Fruit fly (Drosophila melanogaster) whole organism, embryonic: ENCODE results near the gene CG13829.

Experiments used
- B-H2 ChIP-seq: fragments of 200-800 bp; sonication (Bioruptor generic); optimal IDR thresholded peaks from 2 replicates; lab custom pipeline; 2018; ENCODE audit warnings: missing biosample characterization, mild to moderate bottlenecking, missing genetic modification characterization
- CG10209 ChIP-seq: fragments of 200-800 bp; sonication (Bioruptor generic); optimal IDR thresholded peaks from 3 replicates; lab custom pipeline; 2017; ENCODE audit warnings: missing biosample characterization, mild to moderate bottlenecking, missing genetic modification characterization, missing genetic modification reagents
- CG1024 ChIP-seq: fragments of 200-800 bp; sonication (Bioruptor generic); IDR thresholded peaks from 2 replicates; pipeline ENCODE4 v1.3.6; 2022; ENCODE audit warnings: missing biosample characterization, missing genetic modification characterization
- CG10321 ChIP-seq: fragments of 200-800 bp; sonication (Bioruptor generic); IDR thresholded peaks from 2 replicates; pipeline ENCODE4 v1.3.6; 2022; ENCODE audit warnings: missing biosample characterization, missing genetic modification characterization
- CG11723 ChIP-seq: fragments of 200-800 bp; sonication (Bioruptor generic); optimal IDR thresholded peaks from 2 replicates; lab custom pipeline; 2017; ENCODE audit warnings: missing biosample characterization, mild to moderate bottlenecking, missing genetic modification characterization
- CG12219 ChIP-seq: fragments of 200-800 bp; sonication (Bioruptor generic); optimal IDR thresholded peaks from 3 replicates; lab custom pipeline; 2018; ENCODE audit warnings: missing biosample characterization, mild to moderate bottlenecking, missing genetic modification characterization
- CG15601 ChIP-seq: fragments of 200-800 bp; sonication (Bioruptor generic); optimal IDR thresholded peaks from 3 replicates; lab custom pipeline; 2019; ENCODE audit warnings: missing biosample characterization, mild to moderate bottlenecking, missing genetic modification characterization, moderate library complexity
- CG1602 ChIP-seq: fragments of 200-800 bp; sonication (Bioruptor generic); optimal IDR thresholded peaks from 3 replicates; lab custom pipeline; 2016; ENCODE audit warnings: missing biosample characterization, missing genetic modification characterization
- CG16815 ChIP-seq: fragments of 200-800 bp; sonication (Bioruptor generic); optimal IDR thresholded peaks from 3 replicates; lab custom pipeline; 2017; ENCODE audit warnings: missing biosample characterization, mild to moderate bottlenecking, missing genetic modification characterization
- CG17359 ChIP-seq: fragments of 200-800 bp; sonication (Bioruptor generic); optimal IDR thresholded peaks from 3 replicates; lab custom pipeline; 2018; ENCODE audit warnings: missing biosample characterization, mild to moderate bottlenecking, missing genetic modification characterization, moderate library complexity
- CG18011 ChIP-seq: fragments of 200-800 bp; sonication (Bioruptor generic); optimal IDR thresholded peaks from 2 replicates; lab custom pipeline; 2017; ENCODE audit warnings: missing biosample characterization, missing genetic modification characterization, mild to moderate bottlenecking, moderate library complexity, missing genotype
- CG18599 ChIP-seq: fragments of 200-800 bp; sonication (Bioruptor generic); optimal IDR thresholded peaks from 3 replicates; lab custom pipeline; 2017; ENCODE audit warnings: missing biosample characterization, missing genetic modification characterization, mild to moderate bottlenecking, moderate library complexity, missing genetic modification reagents
- CG18764 ChIP-seq: fragments of 200-800 bp; sonication (Bioruptor generic); optimal IDR thresholded peaks from 3 replicates; lab custom pipeline; 2016; ENCODE audit warnings: missing biosample characterization, missing genetic modification characterization
- CG3407 ChIP-seq: fragments of 200-800 bp; sonication (Bioruptor generic); optimal IDR thresholded peaks from 2 replicates; lab custom pipeline; 2018; ENCODE audit warnings: missing biosample characterization, mild to moderate bottlenecking, missing genetic modification characterization
- CG4730 ChIP-seq: fragments of 200-800 bp; sonication (Bioruptor generic); IDR thresholded peaks from 2 replicates; pipeline ENCODE4 v1.3.6; 2022; ENCODE audit warnings: missing biosample characterization, missing genetic modification characterization
- CG5245 ChIP-seq: fragments of 200-800 bp; sonication (Bioruptor generic); optimal IDR thresholded peaks from 3 replicates; lab custom pipeline; 2016; ENCODE audit warnings: missing biosample characterization, missing genetic modification characterization
- CG7357 ChIP-seq: fragments of 200-800 bp; sonication (Bioruptor generic); IDR thresholded peaks from 3 replicates; pipeline ENCODE4 v1.3.6; 2022; ENCODE audit warnings: missing biosample characterization, missing genetic modification characterization
- CG7963 ChIP-seq: fragments of 200-800 bp; sonication (Bioruptor generic); IDR thresholded peaks from 3 replicates; pipeline ENCODE4 v1.3.6; 2022; ENCODE audit warnings: missing biosample characterization, missing genetic modification characterization; ENCODE audit not compliant: partially characterized antibody
- CTCF ChIP-seq: fragments of 200-800 bp; sonication (Bioruptor generic); optimal IDR thresholded peaks from 2 replicates; lab custom pipeline; 2017; ENCODE audit warnings: missing biosample characterization, mild to moderate bottlenecking, missing genetic modification characterization, moderate library complexity
- Doc3 ChIP-seq: fragments of 200-800 bp; sonication (Bioruptor generic); IDR thresholded peaks from 3 replicates; pipeline ENCODE4 v1.3.6; 2022; ENCODE audit warnings: missing biosample characterization, missing genetic modification characterization; ENCODE audit not compliant: partially characterized antibody
- Dp ChIP-seq: fragments of 200-800 bp; sonication (Bioruptor generic); optimal IDR thresholded peaks from 2 replicates; lab custom pipeline; 2018; ENCODE audit warnings: missing biosample characterization, mild to moderate bottlenecking, missing genetic modification characterization, moderate library complexity
- Ets65A ChIP-seq: fragments of 200-800 bp; sonication (Bioruptor generic); peaks from one replicate; lab custom pipeline; 2016; ENCODE audit warnings: missing biosample characterization, missing genetic modification characterization
- Fer1 ChIP-seq: fragments of 200-800 bp; sonication (Bioruptor generic); optimal IDR thresholded peaks from 2 replicates; lab custom pipeline; 2017; ENCODE audit warnings: missing biosample characterization, mild to moderate bottlenecking, missing genetic modification characterization
- MESR4 ChIP-seq: fragments of 200-800 bp; sonication (Bioruptor generic); optimal IDR thresholded peaks from 2 replicates; lab custom pipeline; 2018; ENCODE audit warnings: missing biosample characterization, mild to moderate bottlenecking, missing genetic modification characterization, moderate library complexity
- Mad ChIP-seq: fragments of 200-800 bp; sonication (Bioruptor generic); optimal IDR thresholded peaks from 2 replicates; lab custom pipeline; 2016; ENCODE audit warnings: missing biosample characterization, missing genetic modification characterization
- Meics ChIP-seq: fragments of 200-800 bp; sonication (Bioruptor generic); optimal IDR thresholded peaks from 2 replicates; lab custom pipeline; 2017; ENCODE audit warnings: missing biosample characterization, mild to moderate bottlenecking, missing genetic modification characterization
- Neu2 ChIP-seq: fragments of 200-800 bp; sonication (Bioruptor generic); optimal IDR thresholded peaks from 3 replicates; lab custom pipeline; 2016; ENCODE audit warnings: missing biosample characterization, missing genetic modification characterization, borderline replicate concordance
- Nf-YC ChIP-seq: fragments of 200-800 bp; optimal IDR thresholded peaks from 3 replicates; lab custom pipeline; 2019; ENCODE audit warnings: missing biosample characterization, mild to moderate bottlenecking, missing genetic modification characterization, moderate library complexity
- Ravus ChIP-seq: fragments of 200-800 bp; sonication (Bioruptor generic); IDR thresholded peaks from 2 replicates; pipeline ENCODE4 v1.3.6; 2022; ENCODE audit warnings: missing biosample characterization, missing genetic modification characterization
- Rx ChIP-seq: fragments of 200-800 bp; sonication (Bioruptor generic); IDR thresholded peaks from 2 replicates; pipeline ENCODE4 v1.3.6; 2022; ENCODE audit warnings: missing biosample characterization, missing genetic modification characterization
- Sox100B ChIP-seq: fragments of 200-800 bp; sonication (Bioruptor generic); optimal IDR thresholded peaks from 3 replicates; lab custom pipeline; 2018; ENCODE audit warnings: missing biosample characterization, mild to moderate bottlenecking, missing genetic modification characterization
- Spps ChIP-seq: fragments of 200-800 bp; sonication (Bioruptor generic); optimal IDR thresholded peaks from 2 replicates; lab custom pipeline; 2018; ENCODE audit warnings: missing biosample characterization, mild to moderate bottlenecking, missing genetic modification characterization
- Stat92E ChIP-seq, 3 experiments: fragments of >200 bp in 2 of 3; fragments of 200-800 bp in 1 of 3; sonication (Bioruptor generic) in 1 of 3; optimal IDR thresholded peaks; 2 replicates each; lab custom pipeline; 2017 to 2019; ENCODE audit warnings: missing biosample characterization in 3 of 3, missing genetic modification characterization in 3 of 3, mild to moderate bottlenecking in 1 of 3, moderate library complexity in 1 of 3
- Trl ChIP-seq, 3 experiments: fragments of >200 bp in 2 of 3; fragments of 200-800 bp in 1 of 3; sonication (Bioruptor generic) in 1 of 3; optimal IDR thresholded peaks; 2 replicates in 1 of 3; 3 replicates in 2 of 3; lab custom pipeline; 2016 to 2017; ENCODE audit warnings: missing biosample characterization in 1 of 3, missing genetic modification characterization in 1 of 3
- Xrp1 ChIP-seq: fragments of 200-800 bp; sonication (Bioruptor generic); IDR thresholded peaks from 2 replicates; pipeline ENCODE4 v1.3.6; 2022; ENCODE audit warnings: missing biosample characterization, missing genetic modification characterization
- amos ChIP-seq: fragments of 200-800 bp; sonication (Bioruptor generic); IDR thresholded peaks from 2 replicates; pipeline ENCODE4 v1.3.6; 2022; ENCODE audit warnings: missing biosample characterization, missing genetic modification characterization; ENCODE audit not compliant: partially characterized antibody
- ash1 ChIP-seq: fragments of 200-800 bp; sonication (Bioruptor generic); optimal IDR thresholded peaks from 2 replicates; lab custom pipeline; 2018; ENCODE audit warnings: missing biosample characterization, mild to moderate bottlenecking, missing genetic modification characterization
- ato ChIP-seq: fragments of 200-800 bp; sonication (Bioruptor generic); IDR thresholded peaks from 2 replicates; pipeline ENCODE4 v1.3.6; 2022; ENCODE audit warnings: missing biosample characterization, missing genetic modification characterization; ENCODE audit not compliant: partially characterized antibody
- bcd ChIP-seq: fragments of 200-800 bp; sonication (Bioruptor generic); optimal IDR thresholded peaks from 2 replicates; lab custom pipeline; 2017; ENCODE audit warnings: missing biosample characterization, mild to moderate bottlenecking, missing genetic modification characterization
- cad ChIP-seq: fragments of >200 bp; optimal IDR thresholded peaks from 2 replicates; lab custom pipeline; 2017; ENCODE audit warnings: missing biosample characterization, missing genetic modification characterization
- cg ChIP-seq: fragments of 200-800 bp; sonication (Bioruptor generic); optimal IDR thresholded peaks from 3 replicates; lab custom pipeline; 2019; ENCODE audit warnings: missing biosample characterization, mild to moderate bottlenecking, missing genetic modification characterization, moderate library complexity
- crol ChIP-seq: fragments of 200-800 bp; sonication (Bioruptor generic); IDR thresholded peaks from 2 replicates; pipeline ENCODE4 v1.3.6; 2022; ENCODE audit warnings: missing biosample characterization, missing genetic modification characterization
- dan ChIP-seq: fragments of 200-800 bp; sonication (Bioruptor generic); IDR thresholded peaks from 2 replicates; pipeline ENCODE4 v1.3.6; 2022; ENCODE audit warnings: missing biosample characterization, missing genetic modification characterization
- dmrt99B ChIP-seq: fragments of 200-800 bp; sonication (Bioruptor generic); optimal IDR thresholded peaks from 2 replicates; lab custom pipeline; 2018; ENCODE audit warnings: missing biosample characterization, mild to moderate bottlenecking, missing genetic modification characterization, moderate library complexity
- emc ChIP-seq: fragments of 200-800 bp; sonication (Bioruptor generic); optimal IDR thresholded peaks from 2 replicates; lab custom pipeline; 2016; ENCODE audit warnings: missing biosample characterization, missing genetic modification characterization
- en ChIP-seq: fragments of 200-800 bp; sonication (Bioruptor generic); optimal IDR thresholded peaks from 2 replicates; lab custom pipeline; 2016; ENCODE audit warnings: missing biosample characterization, missing genetic modification characterization
- esg ChIP-seq: fragments of 200-800 bp; sonication (Bioruptor generic); conservative IDR thresholded peaks from 2 replicates; pipeline ENCODE4 v1.3.6; 2022; ENCODE audit warnings: missing biosample characterization, missing genetic modification characterization
- insv ChIP-seq, 2 experiments: fragments of 200-800 bp; sonication (Bioruptor generic); optimal IDR thresholded peaks; 3 replicates each; lab custom pipeline; 2016 to 2018; ENCODE audit warnings: missing biosample characterization in 2 of 2, missing genetic modification characterization in 2 of 2
- salm ChIP-seq: fragments of 200-800 bp; sonication (Bioruptor generic); optimal IDR thresholded peaks from 2 replicates; lab custom pipeline; 2018; ENCODE audit warnings: missing biosample characterization, mild to moderate bottlenecking, missing genetic modification characterization
- tin ChIP-seq: fragments of 200-800 bp; sonication (Bioruptor generic); optimal IDR thresholded peaks from 3 replicates; lab custom pipeline; 2016; ENCODE audit warnings: missing biosample characterization, missing genetic modification characterization
- vvl ChIP-seq: fragments of 200-800 bp; sonication (Bioruptor generic); IDR thresholded peaks from 2 replicates; pipeline ENCODE4 v1.3.6; 2022; ENCODE audit warnings: missing biosample characterization, missing genetic modification characterization

The CG13829 gene

dm6 chr3R:23157664-23158151 is 3.4 kb downstream of the CG13829 start, which contains the start of gene unk (continued):
- no peak for TF ChIP-seq Neu2 (GFP tag; lab: Kevin White, UChicago)
- no peak for TF ChIP-seq Rx (GFP tag; lab: Robert Waterston, UW)
- TF ChIP-seq tin (GFP tag; lab: Kevin White, UChicago), result no peak
- peak; percentile 79 for TF ChIP-seq CTCF
- TF ChIP-seq Doc3 (GFP tag; lab: Robert Waterston, UW), result peak; percentile 94
- TF ChIP-seq CG3407 (GFP tag; lab: Kevin White, UChicago), result no peak
- TF ChIP-seq Trl (optimal IDR thresholded peaks at IDR 0.05; lab: Kevin White, UChicago), result no peak
- no peak for TF ChIP-seq Trl (GFP tag; optimal IDR thresholded peaks at IDR 0.05; lab: Kevin White, UChicago)
- peak; percentile 25 for TF ChIP-seq CG15601 (tag; lab: Kevin White, UChicago)
- TF ChIP-seq CG18011 (GFP tag; lab: Kevin White, UChicago), result no peak
- peak; percentile 38 for TF ChIP-seq Ets65A
- TF ChIP-seq ash1 (GFP tag; lab: Kevin White, UChicago), result no peak
- peak; percentile 80; the same call in 1 of the 2 replicates for TF ChIP-seq vvl (GFP tag; lab: Robert Waterston, UW)
- TF ChIP-seq CG7963 (GFP tag; lab: Robert Waterston, UW), result peak; percentile 97
- TF ChIP-seq Fer1 (GFP tag; lab: Kevin White, UChicago), result no peak
- no peak for TF ChIP-seq CG4730 (GFP tag; lab: Robert Waterston, UW)
- no peak for TF ChIP-seq CG18599 (GFP tag; lab: Kevin White, UChicago)
- TF ChIP-seq CG7357 (GFP tag; lab: Robert Waterston, UW), result no peak
- TF ChIP-seq emc, result no peak
- TF ChIP-seq bcd (GFP tag; lab: Kevin White, UChicago), result no peak
- no peak for TF ChIP-seq Sox100B (GFP tag; lab: Kevin White, UChicago)
- peak; percentile 99 for TF ChIP-seq amos (GFP tag; lab: Robert Waterston, UW)
- no peak for TF ChIP-seq CG10209 (GFP tag; lab: Kevin White, UChicago)
- no peak for TF ChIP-seq CG12219
- TF ChIP-seq CG17359 (tag; lab: Kevin White, UChicago), result no peak
- no peak for TF ChIP-seq esg
- TF ChIP-seq Dp (GFP tag; lab: Kevin White, UChicago), result peak; percentile 89
- TF ChIP-seq crol (GFP tag; lab: Robert Waterston, UW), result no peak
- no peak for TF ChIP-seq en (GFP tag; lab: Kevin White, UChicago)
- TF ChIP-seq ato (GFP tag; lab: Robert Waterston, UW), result peak; percentile 98
- no peak for TF ChIP-seq CG16815 (GFP tag; lab: Kevin White, UChicago)
- no peak for TF ChIP-seq dan (GFP tag; lab: Robert Waterston, UW)
- TF ChIP-seq Xrp1 (GFP tag; lab: Robert Waterston, UW), result 0 out of 2 replicates have a peak, but pooled peaks have one; percentile 16
- no peak for TF ChIP-seq Spps (tag; lab: Kevin White, UChicago)
- no peak for TF ChIP-seq Meics
- no peak for TF ChIP-seq CG1024 (GFP tag; lab: Robert Waterston, UW)
- TF ChIP-seq cg (GFP tag; lab: Kevin White, UChicago), result no peak
- TF ChIP-seq dmrt99B (tag; lab: Kevin White, UChicago), result no peak
- TF ChIP-seq Stat92E (GFP tag; optimal IDR thresholded peaks at IDR 0.05; lab: Kevin White, UChicago), result peak in 1 of 3 experiments; percentile 39
- TF ChIP-seq salm (tag; lab: Kevin White, UChicago), result no peak
- no peak for TF ChIP-seq CG1602 (GFP tag; lab: Kevin White, UChicago)
- TF ChIP-seq cad (GFP tag; lab: Kevin White, UChicago), result no peak
- peak; percentile 44 for TF ChIP-seq Mad (GFP tag; lab: Kevin White, UChicago)
- TF ChIP-seq CG5245 (GFP tag; lab: Kevin White, UChicago), result no peak
- TF ChIP-seq CG10321, result no peak
- peak; percentile 29 for TF ChIP-seq B-H2 (GFP tag; lab: Kevin White, UChicago)
- no peak for TF ChIP-seq CG11723 (GFP tag; lab: Kevin White, UChicago)
- TF ChIP-seq CG18764 (GFP tag; lab: Kevin White, UChicago), result no peak
- TF ChIP-seq MESR4 (GFP tag; lab: Kevin White, UChicago), result peak; percentile 73
- no peak for TF ChIP-seq insv (GFP tag; optimal IDR thresholded peaks at IDR 0.05; lab: Kevin White, UChicago)
- no peak for TF ChIP-seq Ravus (GFP tag; lab: Robert Waterston, UW)
- peak; percentile 34 for TF ChIP-seq Nf-YC (tag; lab: Kevin White, UChicago)
